Worm (Caenorhabditis elegans): Measurements from ENCODE around the gene R02F11.12.

R02F11.12 gene

ce11 chrV:4788823-4789222 is 1.6 kb upstream of the R02F11.12 start, which contains the start of gene R02F11.10:
Gene R02F11.10 (plus strand): TSS chrV:4789123.
- TF ChIP-seq aha-1 (tag) (peak; percentile 37), daf-16 (GFP tag; optimal IDR thresholded peaks at IDR 0.05) (no peak), daf-16 (tag; optimal IDR thresholded peaks at IDR 0.05) (no peak)

ce11 chrV:4791569-4791968 is 1.1 kb downstream of the R02F11.12 start, which contains the start of gene R02F11.11:
Gene R02F11.11 (plus strand): TSS chrV:4791869.
- TF ChIP-seq unc-62 (GFP tag; optimal IDR thresholded peaks at IDR 0.05 in 1 of 2) (no peak), unc-62 (tag; optimal IDR thresholded peaks at IDR 0.05) (no peak), nhr-237 (tag; optimal IDR thresholded peaks at IDR 0.05) (no peak), lin-1 (GFP tag; IDR thresholded peaks at IDR 0.05) (no peak)

- TF ChIP-seq nhr-11 (tag; optimal IDR thresholded peaks at IDR 0.05) = peak; percentile 60
- no peak for TF ChIP-seq Y105C5A.15 (GFP tag; IDR thresholded peaks at IDR 0.05)
Observed at ce11 chrV:4794308-4794707, 3.8 kb downstream of the R02F11.12 start, which contains the start of gene R02F11.2. Gene R02F11.2 (plus strand): TSS chrV:4794599.

- TF ChIP-seq spr-1 (tag; optimal IDR thresholded peaks at IDR 0.05) (no peak), daf-12 (tag; optimal IDR thresholded peaks at IDR 0.05) (no peak), set-16 (GFP tag; IDR thresholded peaks at IDR 0.05) (0 out of 2 replicates have a peak, but pooled peaks have one; percentile 11)
Observed at ce11 chrV:4800794-4801193, 10.3 kb downstream of the R02F11.12 start, which contains the start of gene R02F11.1. Gene R02F11.1 (plus strand): TSS chrV:4801094.

ce11 chrV:4801943-4802342 is 11.5 kb downstream of the R02F11.12 start:
- TF ChIP-seq daf-12 (tag; optimal IDR thresholded peaks at IDR 0.05) = no peak
- TF ChIP-seq egl-43 (GFP tag; IDR thresholded peaks at IDR 0.05) = peak; percentile 73; the same call in 1 of the 2 replicates
- no peak for TF ChIP-seq cey-2 (tag; optimal IDR thresholded peaks at IDR 0.05; ENCODE audit: borderline replicate concordance, insufficient read depth)
- TF ChIP-seq attf-4 (tag; optimal IDR thresholded peaks at IDR 0.05) = no peak
- TF ChIP-seq set-16 (GFP tag; IDR thresholded peaks at IDR 0.05) = peak; percentile 67
- peak; percentile 30; the same call in 1 of the 2 replicates for TF ChIP-seq snpc-1.2 (GFP tag; IDR thresholded peaks at IDR 0.05)

- TF ChIP-seq nhr-42 (GFP tag; IDR thresholded peaks at IDR 0.05) (no peak), ces-1 (GFP tag; optimal IDR thresholded peaks at IDR 0.05) (no peak), nhr-77 (tag; optimal IDR thresholded peaks at IDR 0.05) (no peak), hlh-30 (tag; optimal IDR thresholded peaks at IDR 0.05; ENCODE audit: insufficient read depth) (no peak), ctbp-1 (GFP tag; IDR thresholded peaks at IDR 0.05) (no peak), snpc-1.2 (GFP tag; IDR thresholded peaks at IDR 0.05) (no peak), mxl-3 (GFP tag; optimal IDR thresholded peaks at IDR 0.05) (no peak), Y48G9A.11 (GFP tag; IDR thresholded peaks at IDR 0.05) (no peak), R02D3.7 (tag; optimal IDR thresholded peaks at IDR 0.05) (no peak), madf-5 (GFP tag; IDR thresholded peaks at IDR 0.05) (no peak), snpc-4 (tag; optimal IDR thresholded peaks at IDR 0.05) (no peak), mes-2 (tag; optimal IDR thresholded peaks at IDR 0.05; ENCODE audit: poor library complexity, severe bottlenecking) (no peak), mdt-29 (GFP tag; IDR thresholded peaks at IDR 0.05) (no peak), ceh-32 (tag; optimal IDR thresholded peaks at IDR 0.05; ENCODE audit: poor library complexity) (no peak), pha-4 (GFP tag; IDR thresholded peaks at IDR 0.05) (no peak), pha-4 (tag; optimal IDR thresholded peaks at IDR 0.05) (no peak), tra-1 (GFP tag; IDR thresholded peaks at IDR 0.05) (no peak)
Observed at ce11 chrV:4805847-4806246, 15.4 kb downstream of the R02F11.12 start, which contains the start of gene R02F11.3. Gene R02F11.3 (minus strand): TSS chrV:4805947.

All from whole organism, L4 larva.